Worm (Caenorhabditis elegans) whole organism, midembryonic: ENCODE measurements around the gene vms-1.

Experiments used
- T22C8.4 ChIP-seq: fragments of 200-800 bp; sonication (Bioruptor generic); IDR thresholded peaks from 2 replicates; pipeline ENCODE4 v1.3.6; 2022; ENCODE audit warnings: missing genetic modification characterization, missing compliant biosample characterization
- cog-1 ChIP-seq: sonication (generic microtip); optimal IDR thresholded peaks from 2 replicates; lab custom pipeline; 2016; ENCODE audit warnings: missing genetic modification characterization, missing compliant biosample characterization
- flt-1 ChIP-seq: fragments of 200-800 bp; sonication (Bioruptor generic); IDR thresholded peaks from 2 replicates; pipeline ENCODE4 v1.3.6; 2022; ENCODE audit warnings: missing genetic modification characterization, missing compliant biosample characterization
- klf-2 ChIP-seq: fragments of 200-800 bp; sonication (Bioruptor generic); conservative IDR thresholded peaks from 2 replicates; pipeline ENCODE4 v1.3.6; 2022; ENCODE audit warnings: missing genetic modification reagents, missing genetic modification characterization, missing compliant biosample characterization
- med-1 ChIP-seq: sonication (generic microtip); optimal IDR thresholded peaks from 2 replicates; lab custom pipeline; 2017; ENCODE audit warnings: missing genetic modification characterization, mild to moderate bottlenecking, missing compliant biosample characterization, antibody characterized with exemption, missing genetic modification reagents; ENCODE audit not compliant: insufficient read depth
- ref-1 ChIP-seq: fragments of 200-800 bp; sonication (Bioruptor generic); conservative IDR thresholded peaks from 2 replicates; pipeline ENCODE4 v1.3.6; 2022; ENCODE audit warnings: missing genetic modification reagents, missing genetic modification characterization, missing compliant biosample characterization
- tab-1 ChIP-seq: fragments of 200-800 bp; sonication (Bioruptor generic); IDR thresholded peaks from 2 replicates; pipeline ENCODE4 v1.3.6; 2022; ENCODE audit warnings: missing genetic modification characterization, missing compliant biosample characterization
- ztf-23 ChIP-seq: fragments of 200-800 bp; sonication (Bioruptor generic); IDR thresholded peaks from 2 replicates; pipeline ENCODE4 v1.3.6; 2022; ENCODE audit warnings: missing genetic modification reagents, missing genetic modification characterization, missing compliant biosample characterization
- ztf-29 ChIP-seq: fragments of 200-800 bp; sonication (Bioruptor generic); IDR thresholded peaks from 2 replicates; pipeline ENCODE4 v1.3.6; 2022; ENCODE audit warnings: missing genetic modification reagents, missing genetic modification characterization, missing compliant biosample characterization

The vms-1 gene

ce11 chrIII:8136517-8137099 lies 48.3 kb downstream of the vms-1 start:
- no peak for TF ChIP-seq ztf-23
- TF ChIP-seq ref-1 = no peak

ce11 chrIII:8137777-8138176 lies 49.4 kb downstream of the vms-1 start, which contains the start of gene hsp-12.2:
Gene hsp-12.2, plus strand, starts transcription at chrIII:8138077.
- no peak for TF ChIP-seq flt-1 (GFP tag; lab: Robert Waterston, UW)
- no peak for TF ChIP-seq T22C8.4 (GFP tag; lab: Robert Waterston, UW)
- no peak for TF ChIP-seq med-1 (GFP tag; lab: Kevin White, UChicago)
- TF ChIP-seq klf-2 = no peak
- TF ChIP-seq ztf-23 = no peak
- TF ChIP-seq tab-1 = no peak
- no peak for TF ChIP-seq cog-1
- TF ChIP-seq ref-1 = no peak
- no peak for TF ChIP-seq ztf-29 (GFP tag; lab: Robert Waterston, UW)
